ENCODE assay signal across 5 fruit fly cellular contexts in the genomic region with DNA sequence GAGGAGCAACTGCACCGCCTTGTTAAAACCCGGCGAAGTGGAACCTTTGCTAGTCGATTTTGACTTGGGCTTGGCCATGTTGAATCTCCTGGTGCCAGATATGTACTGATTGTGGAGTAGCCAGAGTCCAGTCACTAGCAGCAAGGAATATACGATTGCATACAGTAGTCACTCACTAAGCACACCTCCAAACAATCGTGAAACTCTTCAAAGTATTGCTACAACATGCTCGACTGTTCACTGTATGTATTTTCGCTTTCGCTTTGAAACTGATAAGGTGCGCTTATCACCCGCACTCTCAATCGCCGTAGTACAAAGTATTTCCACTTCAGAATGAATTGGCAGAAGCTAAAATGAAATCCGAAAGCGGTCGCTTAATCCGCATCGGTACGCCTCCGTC.
TF ChIP-seq lines count a peak whose summit lies in the region.

No protein-coding gene starts in this region.

- TF ChIP-seq CTCF in whole organism, embryonic (GFP tag; optimal IDR thresholded peaks at IDR 0.05; lab: Kevin White, UChicago): no peak

TF ChIP-seq in whole organism, adult, 20 proteins besides CTCF, POLR2A, EP300 and RAD21 (continues in another document):
- TF ChIP-seq CG14711 (tag; optimal IDR thresholded peaks at IDR 0.05; lab: Kevin White, UChicago): peak; percentile 60
- peak; percentile 83 for TF ChIP-seq Mnt (GFP tag; optimal IDR thresholded peaks at IDR 0.05; lab: Kevin White, UChicago)
- TF ChIP-seq ovo (GFP tag; optimal IDR thresholded peaks at IDR 0.05; lab: Kevin White, UChicago): peak; percentile 40
- peak; percentile 64 for TF ChIP-seq pad (GFP tag; optimal IDR thresholded peaks at IDR 0.05; lab: Kevin White, UChicago)
- peak; percentile 90 for TF ChIP-seq CG12768 (GFP tag; optimal IDR thresholded peaks at IDR 0.05; lab: Kevin White, UChicago)
- TF ChIP-seq CG11617 (GFP tag; optimal IDR thresholded peaks at IDR 0.05; lab: Kevin White, UChicago): peak; percentile 76
- TF ChIP-seq Crg-1 (GFP tag; optimal IDR thresholded peaks at IDR 0.05; lab: Kevin White, UChicago): peak; percentile 51
- TF ChIP-seq bab1 (GFP tag; optimal IDR thresholded peaks at IDR 0.05; lab: Kevin White, UChicago): no peak
- peak; percentile 47 for TF ChIP-seq tj (GFP tag; optimal IDR thresholded peaks at IDR 0.05; lab: Kevin White, UChicago)
- peak; percentile 65 for TF ChIP-seq Clk (GFP tag; optimal IDR thresholded peaks at IDR 0.05; lab: Kevin White, UChicago)
- peak; percentile 76 for TF ChIP-seq CG7045 (GFP tag; optimal IDR thresholded peaks at IDR 0.05; lab: Kevin White, UChicago)
- no peak for TF ChIP-seq kay (GFP tag; lab: Kevin White, UChicago; ENCODE audit: borderline replicate concordance)
- no peak for TF ChIP-seq toe (GFP tag; optimal IDR thresholded peaks at IDR 0.05; lab: Kevin White, UChicago)
- TF ChIP-seq Hr96 (GFP tag; optimal IDR thresholded peaks at IDR 0.05; lab: Kevin White, UChicago): no peak
- no peak for TF ChIP-seq CG5204 (GFP tag; optimal IDR thresholded peaks at IDR 0.05; lab: Kevin White, UChicago)
- peak; percentile 52 for TF ChIP-seq CG1620 (GFP tag; optimal IDR thresholded peaks at IDR 0.05; lab: Kevin White, UChicago)
- TF ChIP-seq CG7101 (tag; optimal IDR thresholded peaks at IDR 0.05; lab: Kevin White, UChicago): peak; percentile 85

TF ChIP-seq in whole organism, embryonic, 481 proteins besides CTCF, POLR2A, EP300 and RAD21 (continues in another document):
- TF ChIP-seq wdn (GFP tag; IDR thresholded peaks at IDR 0.05; lab: Robert Waterston, UW) (peak; percentile 56; the same call in 1 of the 2 replicates), dmrt11E (tag; optimal IDR thresholded peaks at IDR 0.05; lab: Kevin White, UChicago) (no peak), CG7372 (GFP tag; IDR thresholded peaks at IDR 0.05; lab: Robert Waterston, UW) (0 out of 2 replicates have a peak, but pooled peaks have one; percentile 34), ap (GFP tag; IDR thresholded peaks at IDR 0.05; lab: Robert Waterston, UW) (peak; percentile 46), ci (GFP tag; IDR thresholded peaks at IDR 0.05; lab: Robert Waterston, UW) (peak; percentile 78), Ravus (GFP tag; IDR thresholded peaks at IDR 0.05; lab: Robert Waterston, UW) (no peak), salm (tag; optimal IDR thresholded peaks at IDR 0.05; lab: Kevin White, UChicago) (no peak), mirr (GFP tag; optimal IDR thresholded peaks at IDR 0.05; lab: Kevin White, UChicago) (peak; percentile 87), unpg (GFP tag; optimal IDR thresholded peaks at IDR 0.05; lab: Kevin White, UChicago) (peak; percentile 63), CG14441 (GFP tag; IDR thresholded peaks at IDR 0.05; lab: Robert Waterston, UW) (peak; percentile 77), Lhr (GFP tag; optimal IDR thresholded peaks at IDR 0.05; lab: Kevin White, UChicago) (no peak), CG12391 (tag; optimal IDR thresholded peaks at IDR 0.05; lab: Kevin White, UChicago) (peak; percentile 65), CG1024 (GFP tag; IDR thresholded peaks at IDR 0.05; lab: Robert Waterston, UW) (no peak), Eip74EF (GFP tag; optimal IDR thresholded peaks at IDR 0.05; lab: Kevin White, UChicago) (no peak), CG33213 (GFP tag; optimal IDR thresholded peaks at IDR 0.05; lab: Kevin White, UChicago) (peak; percentile 44), gsb-n (tag; optimal IDR thresholded peaks at IDR 0.05; lab: Kevin White, UChicago) (no peak), CG9876 (GFP tag; optimal IDR thresholded peaks at IDR 0.05; lab: Kevin White, UChicago) (peak; percentile 63)

TF ChIP-seq in whole organism, prepupa, 60 proteins besides CTCF, POLR2A, EP300 and RAD21 (continues in another document):
- TF ChIP-seq Hr39 (GFP tag; optimal IDR thresholded peaks at IDR 0.05; lab: Kevin White, UChicago) (peak; percentile 84), OdsH (GFP tag; optimal IDR thresholded peaks at IDR 0.05; lab: Kevin White, UChicago) (peak; percentile 70), CG8319 (GFP tag; optimal IDR thresholded peaks at IDR 0.05; lab: Kevin White, UChicago) (peak; percentile 44), CG11294 (GFP tag; IDR thresholded peaks at IDR 0.05; lab: Robert Waterston, UW) (peak; percentile 35; the same call in 1 of the 2 replicates), Hr38 (GFP tag; optimal IDR thresholded peaks at IDR 0.05; lab: Kevin White, UChicago) (no peak), Sox15 (GFP tag; optimal IDR thresholded peaks at IDR 0.05; lab: Kevin White, UChicago) (peak; percentile 49), CG32006 (GFP tag; optimal IDR thresholded peaks at IDR 0.05; lab: Kevin White, UChicago) (peak; percentile 54), Met (GFP tag; optimal IDR thresholded peaks at IDR 0.05; lab: Kevin White, UChicago) (peak; percentile 84), salr (GFP tag; optimal IDR thresholded peaks at IDR 0.05; lab: Kevin White, UChicago) (peak in 1 of 2 experiments; percentile 48), net (GFP tag; optimal IDR thresholded peaks at IDR 0.05; lab: Kevin White, UChicago) (peak; percentile 80), Blimp-1 (GFP tag; optimal IDR thresholded peaks at IDR 0.05; lab: Kevin White, UChicago) (no peak), CG6854 (GFP tag; optimal IDR thresholded peaks at IDR 0.05; lab: Kevin White, UChicago) (peak; percentile 86), dsx (GFP tag; optimal IDR thresholded peaks at IDR 0.05; lab: Kevin White, UChicago; ENCODE audit: poor library complexity, severe bottlenecking) (peak; percentile 88), achi (GFP tag; optimal IDR thresholded peaks at IDR 0.05; lab: Kevin White, UChicago) (peak; percentile 55), CG8119 (GFP tag; IDR thresholded peaks at IDR 0.05; lab: Robert Waterston, UW) (peak; percentile 27; the same call in 1 of the 3 replicates), CG6792 (GFP tag; optimal IDR thresholded peaks at IDR 0.05; lab: Kevin White, UChicago) (peak; percentile 78), Lpt (GFP tag; optimal IDR thresholded peaks at IDR 0.05; lab: Kevin White, UChicago) (peak; percentile 8)

TF ChIP-seq in whole organism, pupa, 21 proteins besides CTCF, POLR2A, EP300 and RAD21 (continues in another document):
- TF ChIP-seq CG8301 (tag; optimal IDR thresholded peaks at IDR 0.05; lab: Kevin White, UChicago) (peak; percentile 52), CG14655 (GFP tag; optimal IDR thresholded peaks at IDR 0.05; lab: Kevin White, UChicago) (no peak), rn (GFP tag; IDR thresholded peaks at IDR 0.05; lab: Robert Waterston, UW) (no peak), fd96Ca (GFP tag; IDR thresholded peaks at IDR 0.05; lab: Robert Waterston, UW) (peak; percentile 60; the same call in 2 of the 3 replicates), CG10348 (GFP tag; IDR thresholded peaks at IDR 0.05; lab: Robert Waterston, UW) (no peak), CG12605 (GFP tag; IDR thresholded peaks at IDR 0.05; lab: Robert Waterston, UW) (peak; percentile 61), Snoo (tag; optimal IDR thresholded peaks at IDR 0.05; lab: Kevin White, UChicago) (peak; percentile 76), CG15710 (tag; optimal IDR thresholded peaks at IDR 0.05; lab: Kevin White, UChicago) (peak; percentile 52), CG8159 (tag; optimal IDR thresholded peaks at IDR 0.05; lab: Kevin White, UChicago) (peak; percentile 70), gl (tag; optimal IDR thresholded peaks at IDR 0.05; lab: Kevin White, UChicago) (peak; percentile 77), CG17806 (tag; optimal IDR thresholded peaks at IDR 0.05; lab: Kevin White, UChicago) (peak; percentile 56), CG9948 (tag; optimal IDR thresholded peaks at IDR 0.05; lab: Kevin White, UChicago) (peak; percentile 32), CG34367 (tag; optimal IDR thresholded peaks at IDR 0.05; lab: Kevin White, UChicago) (peak; percentile 38), CG13204 (GFP tag; optimal IDR thresholded peaks at IDR 0.05; lab: Kevin White, UChicago) (peak; percentile 59), Pif1B (GFP tag; optimal IDR thresholded peaks at IDR 0.05; lab: Kevin White, UChicago) (peak; percentile 64), D1 (tag; optimal IDR thresholded peaks at IDR 0.05; lab: Kevin White, UChicago) (no peak), Pif1A (GFP tag; optimal IDR thresholded peaks at IDR 0.05; lab: Kevin White, UChicago) (peak; percentile 73), Ets98B (GFP tag; IDR thresholded peaks at IDR 0.05; lab: Robert Waterston, UW) (peak; percentile 79), CG4496 (GFP tag; IDR thresholded peaks at IDR 0.05; lab: Robert Waterston, UW) (peak; percentile 81), EcR (GFP tag; optimal IDR thresholded peaks at IDR 0.05; lab: Kevin White, UChicago) (peak; percentile 20)

TF ChIP-seq in whole organism, wandering third instar larva, 38 proteins besides CTCF, POLR2A, EP300 and RAD21 (continues in another document):
- TF ChIP-seq sv (GFP tag; optimal IDR thresholded peaks at IDR 0.05; lab: Kevin White, UChicago) (peak; percentile 36), Sp1 (GFP tag; optimal IDR thresholded peaks at IDR 0.05; lab: Kevin White, UChicago) (peak; percentile 83), CG32264 (GFP tag; optimal IDR thresholded peaks at IDR 0.05; lab: Kevin White, UChicago) (peak; percentile 63), Hnf4 (GFP tag; optimal IDR thresholded peaks at IDR 0.05; lab: Kevin White, UChicago) (peak; percentile 98), usp (GFP tag; optimal IDR thresholded peaks at IDR 0.05; lab: Kevin White, UChicago) (no peak), foxo (GFP tag; optimal IDR thresholded peaks at IDR 0.05; lab: Kevin White, UChicago) (peak; percentile 70 to 96), sage (GFP tag; optimal IDR thresholded peaks at IDR 0.05; lab: Kevin White, UChicago) (peak; percentile 69), dl (GFP tag; optimal IDR thresholded peaks at IDR 0.05; lab: Kevin White, UChicago; ENCODE audit: insufficient read depth in 1 of 2, partially characterized antibody in 2 of 2) (no peak), ey (GFP tag; optimal IDR thresholded peaks at IDR 0.05; lab: Kevin White, UChicago) (peak; percentile 90), dsf (GFP tag; optimal IDR thresholded peaks at IDR 0.05; lab: Kevin White, UChicago; ENCODE audit: borderline replicate concordance) (peak; percentile 16), pan (optimal IDR thresholded peaks at IDR 0.05; lab: Kevin White, UChicago) (no peak), jim (GFP tag; optimal IDR thresholded peaks at IDR 0.05; lab: Kevin White, UChicago) (peak; percentile 13), rgr (GFP tag; optimal IDR thresholded peaks at IDR 0.05; lab: Kevin White, UChicago) (peak; percentile 97), psq (GFP tag; optimal IDR thresholded peaks at IDR 0.05; lab: Kevin White, UChicago) (peak; percentile 93), Rel (GFP tag; optimal IDR thresholded peaks at IDR 0.05; lab: Kevin White, UChicago) (peak; percentile 52), Rel (tag; optimal IDR thresholded peaks at IDR 0.05; lab: Kevin White, UChicago) (peak; percentile 74), Hr78 (GFP tag; optimal IDR thresholded peaks at IDR 0.05; lab: Kevin White, UChicago) (no peak), Dif (GFP tag; optimal IDR thresholded peaks at IDR 0.05; lab: Kevin White, UChicago; ENCODE audit: partially characterized antibody) (no peak), fru (GFP tag; optimal IDR thresholded peaks at IDR 0.05; lab: Kevin White, UChicago) (peak; percentile 90), lola (GFP tag; optimal IDR thresholded peaks at IDR 0.05; lab: Kevin White, UChicago) (no peak), h (GFP tag; optimal IDR thresholded peaks at IDR 0.05; lab: Kevin White, UChicago) (peak; percentile 95), Jra (GFP tag; optimal IDR thresholded peaks at IDR 0.05; lab: Kevin White, UChicago) (peak; percentile 81)
